Worm (Caenorhabditis elegans) whole organism, midembryonic: Measurements from ENCODE around the gene mbk-2.

Source experiments
- T22C8.4 ChIP-seq: fragments of 200-800 bp; sonication (Bioruptor generic); IDR thresholded peaks from 2 replicates; pipeline ENCODE4 v1.3.6; 2022; ENCODE audit warnings: missing genetic modification characterization, missing compliant biosample characterization
- cog-1 ChIP-seq: sonication (generic microtip); optimal IDR thresholded peaks from 2 replicates; lab custom pipeline; 2016; ENCODE audit warnings: missing genetic modification characterization, missing compliant biosample characterization
- flt-1 ChIP-seq: fragments of 200-800 bp; sonication (Bioruptor generic); IDR thresholded peaks from 2 replicates; pipeline ENCODE4 v1.3.6; 2022; ENCODE audit warnings: missing genetic modification characterization, missing compliant biosample characterization
- klf-2 ChIP-seq: fragments of 200-800 bp; sonication (Bioruptor generic); conservative IDR thresholded peaks from 2 replicates; pipeline ENCODE4 v1.3.6; 2022; ENCODE audit warnings: missing genetic modification reagents, missing genetic modification characterization, missing compliant biosample characterization
- med-1 ChIP-seq: sonication (generic microtip); optimal IDR thresholded peaks from 2 replicates; lab custom pipeline; 2017; ENCODE audit warnings: missing genetic modification characterization, mild to moderate bottlenecking, missing compliant biosample characterization, antibody characterized with exemption, missing genetic modification reagents; ENCODE audit not compliant: insufficient read depth
- ref-1 ChIP-seq: fragments of 200-800 bp; sonication (Bioruptor generic); conservative IDR thresholded peaks from 2 replicates; pipeline ENCODE4 v1.3.6; 2022; ENCODE audit warnings: missing genetic modification reagents, missing genetic modification characterization, missing compliant biosample characterization
- tab-1 ChIP-seq: fragments of 200-800 bp; sonication (Bioruptor generic); IDR thresholded peaks from 2 replicates; pipeline ENCODE4 v1.3.6; 2022; ENCODE audit warnings: missing genetic modification characterization, missing compliant biosample characterization
- ztf-23 ChIP-seq: fragments of 200-800 bp; sonication (Bioruptor generic); IDR thresholded peaks from 2 replicates; pipeline ENCODE4 v1.3.6; 2022; ENCODE audit warnings: missing genetic modification reagents, missing genetic modification characterization, missing compliant biosample characterization
- ztf-29 ChIP-seq: fragments of 200-800 bp; sonication (Bioruptor generic); IDR thresholded peaks from 2 replicates; pipeline ENCODE4 v1.3.6; 2022; ENCODE audit warnings: missing genetic modification reagents, missing genetic modification characterization, missing compliant biosample characterization

Gene mbk-2

ce11 chrIV:13028746-13029673 lies 20.1 kb downstream of the mbk-2 start:
- TF ChIP-seq ztf-29 (GFP tag; lab: Robert Waterston, UW): no peak
- no peak for TF ChIP-seq flt-1 (GFP tag; lab: Robert Waterston, UW)
- TF ChIP-seq cog-1 (tag; lab: Kevin White, UChicago): no peak
- no peak for TF ChIP-seq ztf-23 (GFP tag; lab: Robert Waterston, UW)
- TF ChIP-seq T22C8.4 (GFP tag; lab: Robert Waterston, UW): no peak

- TF ChIP-seq cog-1 (tag; lab: Kevin White, UChicago): peak; percentile 46
- no peak for TF ChIP-seq ref-1 (GFP tag; lab: Robert Waterston, UW)
- 0 out of 2 replicates have a peak, but pooled peaks have one; percentile 3 for TF ChIP-seq flt-1 (GFP tag; lab: Robert Waterston, UW)
- no peak for TF ChIP-seq T22C8.4 (GFP tag; lab: Robert Waterston, UW)
- TF ChIP-seq tab-1 (GFP tag; lab: Robert Waterston, UW): 0 out of 2 replicates have a peak, but pooled peaks have one; percentile 49
- TF ChIP-seq klf-2 (GFP tag; lab: Robert Waterston, UW): no peak
- no peak for TF ChIP-seq ztf-29 (GFP tag; lab: Robert Waterston, UW)
Measured at ce11 chrIV:13029674-13030466, 20.9 kb downstream of the mbk-2 start.

ce11 chrIV:13030467-13031299 lies 21.7 kb downstream of the mbk-2 start:
- TF ChIP-seq flt-1 (GFP tag; lab: Robert Waterston, UW): no peak
- peak; percentile 20 for TF ChIP-seq cog-1 (tag; lab: Kevin White, UChicago)
- 0 out of 2 replicates have a peak, but pooled peaks have one; percentile 63 for TF ChIP-seq tab-1 (GFP tag; lab: Robert Waterston, UW)

ce11 chrIV:13032153-13032552 lies 23.2 kb downstream of the mbk-2 start:
- TF ChIP-seq cog-1 (tag; lab: Kevin White, UChicago) (no peak), ztf-23 (GFP tag; lab: Robert Waterston, UW) (no peak), ztf-29 (GFP tag; lab: Robert Waterston, UW) (no peak), T22C8.4 (GFP tag; lab: Robert Waterston, UW) (no peak), klf-2 (GFP tag; lab: Robert Waterston, UW) (no peak), med-1 (no peak), flt-1 (GFP tag; lab: Robert Waterston, UW) (no peak), tab-1 (GFP tag; lab: Robert Waterston, UW) (no peak), ref-1 (GFP tag; lab: Robert Waterston, UW) (no peak)

- TF ChIP-seq flt-1 (GFP tag; lab: Robert Waterston, UW) (no peak), tab-1 (GFP tag; lab: Robert Waterston, UW) (no peak), ztf-29 (GFP tag; lab: Robert Waterston, UW) (no peak), klf-2 (GFP tag; lab: Robert Waterston, UW) (no peak), med-1 (no peak), ztf-23 (GFP tag; lab: Robert Waterston, UW) (no peak), cog-1 (tag; lab: Kevin White, UChicago) (no peak), T22C8.4 (GFP tag; lab: Robert Waterston, UW) (no peak), ref-1 (GFP tag; lab: Robert Waterston, UW) (no peak)
Measured at ce11 chrIV:13033516-13033915, 24.6 kb downstream of the mbk-2 start.

ce11 chrIV:13035302-13035701 lies 26.3 kb downstream of the mbk-2 start:
- TF ChIP-seq med-1: no peak
- TF ChIP-seq cog-1 (tag; lab: Kevin White, UChicago): no peak
- TF ChIP-seq klf-2 (GFP tag; lab: Robert Waterston, UW): no peak
- TF ChIP-seq tab-1 (GFP tag; lab: Robert Waterston, UW): no peak
- TF ChIP-seq ref-1 (GFP tag; lab: Robert Waterston, UW): no peak
- TF ChIP-seq ztf-23 (GFP tag; lab: Robert Waterston, UW): no peak
- no peak for TF ChIP-seq flt-1 (GFP tag; lab: Robert Waterston, UW)
- no peak for TF ChIP-seq T22C8.4 (GFP tag; lab: Robert Waterston, UW)
- no peak for TF ChIP-seq ztf-29 (GFP tag; lab: Robert Waterston, UW)

ce11 chrIV:13036835-13037234 lies 27.9 kb downstream of the mbk-2 start:
- no peak for TF ChIP-seq ztf-23 (GFP tag; lab: Robert Waterston, UW)
- TF ChIP-seq flt-1 (GFP tag; lab: Robert Waterston, UW): peak; percentile 32; the same call in 1 of the 2 replicates

- TF ChIP-seq ztf-23 (GFP tag; lab: Robert Waterston, UW) (no peak), ztf-29 (GFP tag; lab: Robert Waterston, UW) (no peak), flt-1 (GFP tag; lab: Robert Waterston, UW) (no peak), tab-1 (GFP tag; lab: Robert Waterston, UW) (no peak), ref-1 (GFP tag; lab: Robert Waterston, UW) (no peak)
Measured at ce11 chrIV:13038888-13039287, 29.9 kb downstream of the mbk-2 start, which contains the start of gene F49E11.2. TSS of gene F49E11.2 (minus strand) at chrIV:13038988.
